Worm (Caenorhabditis elegans): Measurements from ENCODE around the gene endu-2.
A peak's percentile ranks its signal among the peaks of the same experiment; 100 is the strongest.

endu-2 gene

DNA sequence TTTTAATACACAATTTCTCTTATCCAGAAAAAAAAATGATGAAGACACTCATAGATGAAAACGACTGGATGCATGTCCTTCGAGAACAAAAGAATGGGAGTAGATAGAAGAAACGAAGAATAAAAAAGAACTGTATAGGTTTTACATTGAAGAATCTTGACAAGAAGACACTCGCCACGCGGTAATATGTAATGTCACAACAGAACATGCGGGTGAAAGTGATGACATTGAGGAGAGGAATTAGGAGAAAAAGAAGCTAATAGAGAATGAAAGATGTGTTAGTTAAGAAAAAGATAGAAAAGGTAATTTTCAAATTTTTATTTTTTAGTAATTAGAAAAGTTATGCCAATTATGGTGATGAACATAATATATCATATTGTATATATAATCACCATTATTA is 13.3 kb downstream of the endu-2 start:
- no peak for TF ChIP-seq fkh-10 (GFP tag; optimal IDR thresholded peaks at IDR 0.05)
- no peak for TF ChIP-seq ztf-11 (tag; optimal IDR thresholded peaks at IDR 0.05)
- peak; percentile 42 for TF ChIP-seq skn-1 (tag; optimal IDR thresholded peaks at IDR 0.05)
- no peak for TF ChIP-seq alr-1 (tag; optimal IDR thresholded peaks at IDR 0.05; ENCODE audit: borderline replicate concordance)
- TF ChIP-seq nhr-28 (tag; optimal IDR thresholded peaks at IDR 0.05), result no peak
- no peak for TF ChIP-seq ceh-90 (tag; optimal IDR thresholded peaks at IDR 0.05)
- TF ChIP-seq jun-1 (tag; optimal IDR thresholded peaks at IDR 0.05), result no peak
- TF ChIP-seq blmp-1 (tag; optimal IDR thresholded peaks at IDR 0.05), result peak; percentile 95
- TF ChIP-seq lsy-2 (tag; optimal IDR thresholded peaks at IDR 0.05), result no peak
- no peak for TF ChIP-seq efl-3 (GFP tag; optimal IDR thresholded peaks at IDR 0.05)
- no peak for TF ChIP-seq efl-1 (optimal IDR thresholded peaks at IDR 0.05)
- peak in 1 of 2 experiments; percentile 90 for TF ChIP-seq efl-1 (GFP tag; optimal IDR thresholded peaks at IDR 0.05 in 1 of 2)
- TF ChIP-seq ceh-82 (tag; optimal IDR thresholded peaks at IDR 0.05), result no peak
- TF ChIP-seq nhr-84 (tag; optimal IDR thresholded peaks at IDR 0.05), result no peak
- no peak for TF ChIP-seq Y116A8C.19 (tag; optimal IDR thresholded peaks at IDR 0.05; ENCODE audit: borderline replicate concordance)
- TF ChIP-seq snpc-4 (tag; optimal IDR thresholded peaks at IDR 0.05), result no peak
- TF ChIP-seq nhr-11 (tag; optimal IDR thresholded peaks at IDR 0.05), result no peak
- TF ChIP-seq mab-9 (GFP tag; IDR thresholded peaks at IDR 0.05), result no peak
- TF ChIP-seq nhr-85 (tag), result peak; percentile 85
- TF ChIP-seq nhr-19 (GFP tag; conservative IDR thresholded peaks at IDR 0.05), result no peak
- TF ChIP-seq egl-27 (tag; optimal IDR thresholded peaks at IDR 0.05), result no peak
- no peak for TF ChIP-seq hlh-17 (GFP tag; optimal IDR thresholded peaks at IDR 0.05; ENCODE audit: borderline replicate concordance)
- TF ChIP-seq fkh-8 (tag; optimal IDR thresholded peaks at IDR 0.05), result no peak
- TF ChIP-seq snu-23 (GFP tag; optimal IDR thresholded peaks at IDR 0.05), result no peak
- no peak for TF ChIP-seq aha-1 (tag; optimal IDR thresholded peaks at IDR 0.05)
- TF ChIP-seq C16A3.4 (tag; optimal IDR thresholded peaks at IDR 0.05), result no peak
- TF ChIP-seq lin-14 (GFP tag; optimal IDR thresholded peaks at IDR 0.05), result peak; percentile 67
- TF ChIP-seq unc-98 (GFP tag; IDR thresholded peaks at IDR 0.05), result no peak
- no peak for TF ChIP-seq C04F5.9 (tag; optimal IDR thresholded peaks at IDR 0.05)
- no peak for TF ChIP-seq ceh-8 (GFP tag; optimal IDR thresholded peaks at IDR 0.05)
- TF ChIP-seq elt-3 (tag; optimal IDR thresholded peaks at IDR 0.05), result peak in 1 of 6 experiments; percentile 70
- TF ChIP-seq isw-1 (GFP tag; IDR thresholded peaks at IDR 0.05), result no peak
- no peak for TF ChIP-seq unc-86 (tag; optimal IDR thresholded peaks at IDR 0.05)
- no peak for TF ChIP-seq tlp-1 (tag; optimal IDR thresholded peaks at IDR 0.05)
- TF ChIP-seq irx-1 (tag; optimal IDR thresholded peaks at IDR 0.05), result no peak
- no peak for TF ChIP-seq dpl-1 (GFP tag; optimal IDR thresholded peaks at IDR 0.05)

DNA sequence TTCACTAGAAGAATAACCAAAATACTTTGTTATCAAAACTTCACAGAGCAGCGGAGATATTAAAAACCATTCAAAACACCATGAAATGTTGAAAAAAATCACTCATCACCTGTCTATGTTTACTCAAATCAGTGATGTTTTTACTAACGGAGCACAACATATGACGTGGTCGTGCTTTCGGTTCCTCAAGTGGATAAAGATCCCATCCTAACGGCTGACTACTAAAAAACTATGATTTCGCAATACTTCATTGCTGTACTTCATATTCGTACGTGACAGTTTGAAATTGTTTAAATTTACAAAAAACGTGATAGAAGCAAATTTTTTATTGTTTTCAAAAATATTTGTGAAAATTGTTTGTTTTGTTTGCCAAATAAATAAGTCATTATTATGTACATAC is 15.6 kb downstream of the endu-2 start:
- peak; percentile 62 for TF ChIP-seq zip-4 (GFP tag; optimal IDR thresholded peaks at IDR 0.05)
- TF ChIP-seq efl-1 (optimal IDR thresholded peaks at IDR 0.05), result no peak
- TF ChIP-seq efl-1 (GFP tag; optimal IDR thresholded peaks at IDR 0.05 in 1 of 2), result peak in 1 of 2 experiments; percentile 20
- TF ChIP-seq nhr-84 (tag; optimal IDR thresholded peaks at IDR 0.05), result no peak

DNA sequence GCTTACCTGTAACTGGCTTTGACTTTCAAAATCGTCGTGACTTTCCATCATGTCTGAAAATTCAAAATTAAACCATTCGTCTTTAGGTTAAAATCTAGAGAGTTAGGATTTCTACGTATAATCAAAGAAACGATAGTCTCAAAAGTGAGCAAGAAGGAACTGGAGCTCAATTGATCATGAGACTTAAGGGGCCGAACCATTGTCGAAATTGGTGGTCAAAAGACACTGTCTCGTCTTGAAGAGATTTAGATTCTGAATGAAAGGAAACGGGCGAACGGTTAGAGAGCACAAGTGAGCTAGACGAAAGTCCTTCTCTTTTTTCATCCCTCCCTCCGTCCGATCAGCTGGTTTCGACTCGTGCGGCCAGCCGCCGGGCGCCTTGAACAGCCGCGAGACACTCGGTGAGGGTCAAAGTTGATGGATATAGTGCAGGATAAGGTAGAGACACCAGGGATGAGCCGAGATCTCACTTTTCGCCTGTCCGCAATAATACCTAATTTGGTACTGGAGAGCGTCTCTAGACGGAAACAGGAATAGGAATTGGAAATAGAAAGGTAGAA is 19.1 kb downstream of the endu-2 start, which contains the start of gene M60.7:
TSS of gene M60.7 (minus strand) at position 51 of the 560 bp plus-strand sequence.
- TF ChIP-seq sup-37 (GFP tag; optimal IDR thresholded peaks at IDR 0.05) (no peak), ceh-8 (GFP tag; optimal IDR thresholded peaks at IDR 0.05) (no peak), efl-1 (optimal IDR thresholded peaks at IDR 0.05) (no peak), efl-1 (GFP tag; optimal IDR thresholded peaks at IDR 0.05 in 1 of 2) (peak in 1 of 2 experiments; percentile 87)
